Worm (Caenorhabditis elegans): ENCODE data around the gene eat-20.

eat-20 gene

DNA sequence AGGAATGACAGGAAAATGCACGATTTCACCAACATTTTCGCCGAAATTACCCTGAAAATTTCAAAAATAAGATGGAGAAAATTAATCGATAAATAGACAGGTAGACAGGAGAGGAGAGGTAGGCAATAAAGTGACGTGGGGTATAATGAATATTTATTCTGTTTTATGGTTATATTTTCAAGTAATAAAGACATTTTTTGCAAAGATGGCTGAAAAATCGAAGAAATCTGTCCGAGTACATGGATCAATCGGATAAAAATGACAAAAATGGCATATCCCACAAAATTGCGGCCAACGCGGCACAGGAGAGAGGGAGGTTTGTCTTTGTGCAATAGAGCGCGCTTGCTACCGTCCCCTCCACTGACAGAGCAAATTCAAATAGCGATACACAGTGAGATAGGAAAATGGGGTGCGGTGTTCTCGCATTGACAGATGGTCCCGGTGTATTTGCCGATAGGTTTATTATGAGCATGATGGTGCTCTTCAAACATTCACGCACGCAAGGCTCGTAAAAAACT is 1.9 kb upstream of the eat-20 start, which contains the start of gene zipt-7.2:
zipt-7.2 (minus strand) TSS at position 51 of the 518 bp plus-strand sequence.
- peak; percentile 6 for TF ChIP-seq ceh-28 (tag; optimal IDR thresholded peaks at IDR 0.05)
- peak; percentile 36 for TF ChIP-seq hmg-11 (tag; optimal IDR thresholded peaks at IDR 0.05)
- TF ChIP-seq jun-1 (tag; optimal IDR thresholded peaks at IDR 0.05) = no peak
- no peak for TF ChIP-seq nhr-28 (tag; optimal IDR thresholded peaks at IDR 0.05)
- no peak for TF ChIP-seq nhr-23 (tag; optimal IDR thresholded peaks at IDR 0.05)
- peak; percentile 59 for TF ChIP-seq lin-39 (tag; optimal IDR thresholded peaks at IDR 0.05)
- TF ChIP-seq lin-15B (tag; optimal IDR thresholded peaks at IDR 0.05) = peak; percentile 41
- no peak for TF ChIP-seq nhr-25 (tag; optimal IDR thresholded peaks at IDR 0.05)
- no peak for TF ChIP-seq eor-1 (tag; optimal IDR thresholded peaks at IDR 0.05)
- no peak for TF ChIP-seq nhr-76 (tag; optimal IDR thresholded peaks at IDR 0.05)
- no peak for TF ChIP-seq ama-1 (optimal IDR thresholded peaks at IDR 0.05)
- TF ChIP-seq nhr-67 (tag; optimal IDR thresholded peaks at IDR 0.05) = no peak

- TF ChIP-seq ztf-11 (tag; optimal IDR thresholded peaks at IDR 0.05) (no peak), ceh-28 (tag; optimal IDR thresholded peaks at IDR 0.05) (no peak), sea-2 (GFP tag; optimal IDR thresholded peaks at IDR 0.05) (no peak), ztf-4 (tag; optimal IDR thresholded peaks at IDR 0.05) (no peak), fos-1 (tag; optimal IDR thresholded peaks at IDR 0.05) (no peak), nhr-77 (tag; optimal IDR thresholded peaks at IDR 0.05) (no peak), unc-62 (GFP tag; optimal IDR thresholded peaks at IDR 0.05) (no peak), ceh-9 (tag; optimal IDR thresholded peaks at IDR 0.05) (no peak), elt-2 (tag; optimal IDR thresholded peaks at IDR 0.05) (no peak), nhr-23 (tag; optimal IDR thresholded peaks at IDR 0.05) (no peak), elt-1 (tag; optimal IDR thresholded peaks at IDR 0.05) (no peak), nhr-25 (tag; optimal IDR thresholded peaks at IDR 0.05) (no peak), ceh-16 (tag; optimal IDR thresholded peaks at IDR 0.05) (no peak), hmg-11 (tag; optimal IDR thresholded peaks at IDR 0.05) (no peak), nhr-43 (tag; optimal IDR thresholded peaks at IDR 0.05; ENCODE audit: poor library complexity, severe bottlenecking) (no peak), ama-1 (optimal IDR thresholded peaks at IDR 0.05) (no peak), fkh-2 (tag; optimal IDR thresholded peaks at IDR 0.05) (no peak)
Measured at ce11 chrX:15514547-15514946, 4.7 kb downstream of the eat-20 start.

- TF ChIP-seq elt-2 (tag; optimal IDR thresholded peaks at IDR 0.05) = no peak
- peak; percentile 10 for TF ChIP-seq lin-39 (tag; optimal IDR thresholded peaks at IDR 0.05)
Measured at ce11 chrX:15515798-15516197, 6.0 kb downstream of the eat-20 start.

- TF ChIP-seq skn-1 (tag; optimal IDR thresholded peaks at IDR 0.05) = no peak
- no peak for TF ChIP-seq snpc-4 (tag; optimal IDR thresholded peaks at IDR 0.05)
- no peak for TF ChIP-seq tbx-2 (tag; optimal IDR thresholded peaks at IDR 0.05)
- TF ChIP-seq mml-1 (tag; optimal IDR thresholded peaks at IDR 0.05) = no peak
- no peak for TF ChIP-seq nhr-11 (tag; optimal IDR thresholded peaks at IDR 0.05)
- TF ChIP-seq ceh-82 (tag; optimal IDR thresholded peaks at IDR 0.05) = no peak
- no peak for TF ChIP-seq nhr-237 (tag; optimal IDR thresholded peaks at IDR 0.05)
- TF ChIP-seq zag-1 (tag; optimal IDR thresholded peaks at IDR 0.05) = no peak
- no peak for TF ChIP-seq fkh-10 (GFP tag; optimal IDR thresholded peaks at IDR 0.05)
- no peak for TF ChIP-seq fkh-2 (tag; optimal IDR thresholded peaks at IDR 0.05)
Measured at ce11 chrX:15528472-15528871, 18.7 kb downstream of the eat-20 start.

DNA sequence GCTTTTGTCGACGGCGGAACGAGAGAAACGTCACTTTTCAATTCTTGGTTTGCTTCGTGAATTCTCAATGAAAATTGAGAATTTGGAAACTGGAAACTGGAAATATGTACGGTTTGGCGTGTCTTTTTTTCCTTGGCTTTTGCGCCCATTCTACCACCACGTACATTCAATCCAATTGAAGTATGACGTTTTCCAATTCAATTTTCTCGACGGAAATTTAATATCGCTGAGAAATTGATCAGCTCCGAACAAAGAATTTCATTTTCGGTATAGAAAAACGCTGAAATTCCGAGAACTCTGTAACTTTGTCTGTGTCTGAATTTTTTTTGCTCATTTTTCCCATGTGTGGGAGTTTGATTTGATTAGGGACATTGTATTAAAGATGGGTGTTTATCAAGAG is 23.4 kb downstream of the eat-20 start:
- TF ChIP-seq skn-1 (tag; optimal IDR thresholded peaks at IDR 0.05) = no peak
- no peak for TF ChIP-seq nhr-76 (tag; optimal IDR thresholded peaks at IDR 0.05)
- no peak for TF ChIP-seq nhr-12 (tag; optimal IDR thresholded peaks at IDR 0.05)
- TF ChIP-seq pqm-1 (tag; optimal IDR thresholded peaks at IDR 0.05) = no peak
- TF ChIP-seq ceh-82 (tag; optimal IDR thresholded peaks at IDR 0.05) = no peak
- TF ChIP-seq unc-39 (tag; optimal IDR thresholded peaks at IDR 0.05) = no peak
- no peak for TF ChIP-seq mml-1 (tag; optimal IDR thresholded peaks at IDR 0.05)

Data from whole organism, L3 larva.